Fruit fly (Drosophila melanogaster): Measurements from ENCODE around the gene mrva.

mrva gene

dm6 chr3L:7347984-7348631 is 19.5 kb upstream of the mrva start, which contains the start of the genes Srp19 and qm (continued):
- TF ChIP-seq Rel (GFP tag; optimal IDR thresholded peaks at IDR 0.05) (no peak), Rel (tag; optimal IDR thresholded peaks at IDR 0.05) (peak; percentile 90), OdsH (GFP tag; optimal IDR thresholded peaks at IDR 0.05) (peak; percentile 12), GATAd (GFP tag; optimal IDR thresholded peaks at IDR 0.05) (no peak)

DNA sequence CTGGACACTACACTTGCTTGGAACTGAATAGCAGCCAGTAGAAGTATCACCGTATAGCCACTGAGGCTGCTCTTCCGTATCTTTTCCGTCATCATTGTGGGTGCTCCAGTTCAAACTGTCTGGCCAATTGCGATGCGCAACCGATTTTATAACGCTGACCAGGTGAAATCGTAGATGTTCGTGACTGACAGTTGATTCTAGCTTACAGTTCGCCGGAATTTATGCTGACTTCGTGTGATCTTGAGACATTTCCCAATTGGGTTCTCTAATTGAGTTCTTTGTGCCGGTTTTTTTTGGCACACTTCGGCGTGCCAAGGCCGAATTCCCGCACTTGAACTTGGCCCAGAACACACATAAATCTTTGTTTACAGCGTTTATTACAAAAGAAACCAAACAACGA is 18.3 kb upstream of the mrva start, which contains the start of gene CG14834:
Gene CG14834, minus strand, starts transcription at position 173 of the 400 bp plus-strand sequence.
- TF ChIP-seq Dfd (GFP tag; optimal IDR thresholded peaks at IDR 0.05) (no peak), CG32264 (GFP tag; optimal IDR thresholded peaks at IDR 0.05) (no peak)

DNA sequence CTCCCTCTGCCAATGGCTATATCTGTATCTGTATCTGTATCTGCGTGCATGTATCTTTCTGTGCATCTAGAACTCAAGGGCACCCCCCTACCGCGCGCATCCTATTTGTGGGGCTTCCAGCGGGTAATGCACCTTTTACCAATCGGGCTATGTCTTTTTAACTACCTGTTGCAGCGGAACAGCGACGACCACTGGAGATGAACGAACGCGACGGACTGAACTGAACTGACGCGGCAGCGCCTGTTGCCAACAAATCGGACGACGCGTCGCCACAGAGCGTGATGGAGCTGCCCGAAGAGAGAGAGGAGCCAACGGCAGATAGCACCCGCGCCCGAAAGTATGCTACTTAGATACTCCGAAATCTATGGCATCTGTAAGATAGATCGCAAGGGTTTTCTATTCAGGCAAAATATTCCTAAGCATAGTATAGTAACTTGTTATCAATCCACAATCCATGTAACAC is 16.4 kb upstream of the mrva start, which contains the start of gene Cln7:
Gene Cln7, minus strand, starts transcription at position 219 of the 463 bp plus-strand sequence.
- no peak for TF ChIP-seq brk (GFP tag; optimal IDR thresholded peaks at IDR 0.05)
- TF ChIP-seq N (GFP tag; optimal IDR thresholded peaks at IDR 0.05) = peak; percentile 45
- no peak for TF ChIP-seq CG32264 (GFP tag; optimal IDR thresholded peaks at IDR 0.05)
- no peak for TF ChIP-seq Vsx2 (GFP tag; optimal IDR thresholded peaks at IDR 0.05; ENCODE audit: partially characterized antibody)
- peak; percentile 16 for TF ChIP-seq psq (GFP tag; optimal IDR thresholded peaks at IDR 0.05)
- TF ChIP-seq sv (GFP tag; optimal IDR thresholded peaks at IDR 0.05) = no peak
- peak; percentile 82 for TF ChIP-seq Hr83 (GFP tag; optimal IDR thresholded peaks at IDR 0.05; ENCODE audit: poor library complexity, severe bottlenecking)
- peak; percentile 48 for TF ChIP-seq HLH106 (tag; optimal IDR thresholded peaks at IDR 0.05)
- TF ChIP-seq CrebA (GFP tag; optimal IDR thresholded peaks at IDR 0.05; ENCODE audit: borderline replicate concordance) = no peak
- peak; percentile 14 for TF ChIP-seq Jra (GFP tag; optimal IDR thresholded peaks at IDR 0.05)
- TF ChIP-seq ey (GFP tag; optimal IDR thresholded peaks at IDR 0.05) = peak; percentile 1
- TF ChIP-seq Rel (GFP tag; optimal IDR thresholded peaks at IDR 0.05) = no peak
- peak; percentile 82 for TF ChIP-seq Rel (tag; optimal IDR thresholded peaks at IDR 0.05)
- TF ChIP-seq h (GFP tag; optimal IDR thresholded peaks at IDR 0.05) = peak; percentile 62
- TF ChIP-seq Dif (GFP tag; optimal IDR thresholded peaks at IDR 0.05; ENCODE audit: partially characterized antibody) = peak; percentile 91
- TF ChIP-seq Myc (optimal IDR thresholded peaks at IDR 0.05) = peak; percentile 22
- TF ChIP-seq fru (GFP tag; optimal IDR thresholded peaks at IDR 0.05) = peak; percentile 52
- no peak for TF ChIP-seq Mio (GFP tag; optimal IDR thresholded peaks at IDR 0.05)
- TF ChIP-seq dmrt93B (GFP tag; optimal IDR thresholded peaks at IDR 0.05) = no peak
- peak; percentile 69 for TF ChIP-seq rgr (GFP tag; optimal IDR thresholded peaks at IDR 0.05)
- peak in 1 of 2 experiments; percentile 56 for TF ChIP-seq dl (GFP tag; optimal IDR thresholded peaks at IDR 0.05; ENCODE audit: insufficient read depth in 1 of 2, partially characterized antibody in 2 of 2)
- peak; percentile 82 for TF ChIP-seq Sp1 (GFP tag; optimal IDR thresholded peaks at IDR 0.05)
- TF ChIP-seq jim (GFP tag; optimal IDR thresholded peaks at IDR 0.05) = peak; percentile 5
- TF ChIP-seq br (GFP tag; optimal IDR thresholded peaks at IDR 0.05) = peak; percentile 81
- TF ChIP-seq OdsH (GFP tag; optimal IDR thresholded peaks at IDR 0.05) = peak; percentile 16
- TF ChIP-seq foxo (GFP tag; optimal IDR thresholded peaks at IDR 0.05) = peak in 1 of 2 experiments; percentile 43
- TF ChIP-seq tai (GFP tag; optimal IDR thresholded peaks at IDR 0.05) = no peak

DNA sequence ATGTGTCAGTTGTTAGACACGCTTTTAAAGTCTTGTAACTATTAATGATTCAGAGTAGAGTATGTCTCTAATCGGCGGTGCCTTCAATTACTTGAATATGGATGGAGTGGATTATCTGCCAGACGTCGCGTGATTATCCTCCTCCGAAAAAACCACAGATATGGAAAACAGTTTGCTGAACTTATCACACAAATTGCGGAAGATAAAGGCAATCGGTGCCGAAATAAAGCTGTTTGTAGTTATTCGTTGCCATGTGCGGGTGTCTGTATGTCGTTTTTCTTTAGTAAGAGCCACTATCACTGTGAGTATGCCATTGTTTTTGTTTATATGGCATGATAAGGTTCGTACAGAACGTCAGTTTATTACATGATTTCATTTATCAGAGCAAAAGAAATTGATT is 15.4 kb upstream of the mrva start:
- TF ChIP-seq ey (GFP tag; optimal IDR thresholded peaks at IDR 0.05) = no peak
- no peak for TF ChIP-seq GATAd (GFP tag; optimal IDR thresholded peaks at IDR 0.05)
- TF ChIP-seq Sp1 (GFP tag; optimal IDR thresholded peaks at IDR 0.05) = no peak
- TF ChIP-seq Myc (optimal IDR thresholded peaks at IDR 0.05) = no peak
- TF ChIP-seq HLH106 (tag; optimal IDR thresholded peaks at IDR 0.05) = no peak
- TF ChIP-seq sage (GFP tag; optimal IDR thresholded peaks at IDR 0.05) = no peak
- no peak for TF ChIP-seq Hr78 (GFP tag; optimal IDR thresholded peaks at IDR 0.05)
- no peak for TF ChIP-seq woc (GFP tag; optimal IDR thresholded peaks at IDR 0.05)
- TF ChIP-seq h (GFP tag; optimal IDR thresholded peaks at IDR 0.05) = no peak
- TF ChIP-seq CrebA (GFP tag; optimal IDR thresholded peaks at IDR 0.05; ENCODE audit: borderline replicate concordance) = no peak
- no peak for TF ChIP-seq N (GFP tag; optimal IDR thresholded peaks at IDR 0.05)
